Worm (Caenorhabditis elegans) whole organism, L3 larva: ENCODE results near the gene dnj-10.
A peak's percentile ranks its signal among the peaks of the same experiment; 100 is the strongest.

ENCODE experiments used
- R02D3.7 ChIP-seq: fragments of 150-350 bp; optimal IDR thresholded peaks from 2 replicates; lab custom pipeline; 2014; ENCODE audit warnings: missing biosample characterization, missing genetic modification characterization
- ZK546.5 ChIP-seq: sonication (generic microtip); optimal IDR thresholded peaks from 2 replicates; lab custom pipeline; 2017; ENCODE audit warnings: missing biosample characterization, missing genetic modification characterization
- aly-2 ChIP-seq: fragments of 150-350 bp; optimal IDR thresholded peaks from 2 replicates; lab custom pipeline; 2014; ENCODE audit warnings: missing biosample characterization, missing genetic modification characterization
- ama-1 ChIP-seq: fragments of 150-350 bp; optimal IDR thresholded peaks from 2 replicates; lab custom pipeline; 2018
- ceh-16 ChIP-seq: sonication (generic microtip); optimal IDR thresholded peaks from 2 replicates; lab custom pipeline; 2017; ENCODE audit warnings: missing biosample characterization, missing genetic modification characterization
- ceh-28 ChIP-seq: fragments of 150-350 bp; optimal IDR thresholded peaks from 2 replicates; lab custom pipeline; 2014; ENCODE audit warnings: missing biosample characterization, missing genetic modification reagents, missing genetic modification characterization
- ceh-82 ChIP-seq: fragments of 150-350 bp; optimal IDR thresholded peaks from 2 replicates; lab custom pipeline; 2014; ENCODE audit warnings: missing biosample characterization, missing genetic modification characterization
- ceh-9 ChIP-seq: sonication (generic microtip); optimal IDR thresholded peaks from 2 replicates; lab custom pipeline; 2018; ENCODE audit warnings: missing biosample characterization, missing genetic modification characterization
- daf-12 ChIP-seq: fragments of 150-350 bp; optimal IDR thresholded peaks from 2 replicates; lab custom pipeline; 2014; ENCODE audit warnings: missing biosample characterization, missing genetic modification reagents, missing genetic modification characterization
- egl-27 ChIP-seq: sonication (generic microtip); optimal IDR thresholded peaks from 4 replicates; lab custom pipeline; 2017; ENCODE audit warnings: missing biosample characterization, missing genetic modification reagents, missing genetic modification characterization
- egl-5 ChIP-seq: fragments of 150-350 bp; optimal IDR thresholded peaks from 2 replicates; lab custom pipeline; 2017; ENCODE audit warnings: missing biosample characterization, missing genetic modification reagents, missing genetic modification characterization, inconsistent platforms
- elt-1 ChIP-seq: fragments of 150-350 bp; optimal IDR thresholded peaks from 2 replicates; lab custom pipeline; 2014; ENCODE audit warnings: missing biosample characterization, missing genetic modification characterization
- elt-2 ChIP-seq: sonication (generic microtip); optimal IDR thresholded peaks from 2 replicates; lab custom pipeline; 2016; ENCODE audit warnings: missing genetic modification reagents, mild to moderate bottlenecking, missing genetic modification characterization, missing compliant biosample characterization
- elt-3 ChIP-seq, 3 experiments: fragments of 150-350 bp in 1 of 3; sonication (generic microtip) in 2 of 3; optimal IDR thresholded peaks; 2 replicates in 2 of 3; 4 replicates in 1 of 3; lab custom pipeline; 2014 to 2017; ENCODE audit warnings: missing biosample characterization in 3 of 3, missing genetic modification characterization in 3 of 3
- eor-1 ChIP-seq, 2 experiments: fragments of 150-350 bp; optimal IDR thresholded peaks; 2 replicates each; lab custom pipeline; 2014 to 2018; ENCODE audit warnings: missing biosample characterization in 2 of 2, missing genetic modification characterization in 2 of 2
- fkh-10 ChIP-seq: sonication (generic microtip); optimal IDR thresholded peaks from 2 replicates; lab custom pipeline; 2017; ENCODE audit warnings: missing biosample characterization, missing genetic modification reagents, missing genetic modification characterization
- fkh-2 ChIP-seq: fragments of 150-350 bp; optimal IDR thresholded peaks from 2 replicates; lab custom pipeline; 2014; ENCODE audit warnings: missing biosample characterization, missing genetic modification reagents, missing genetic modification characterization
- fos-1 ChIP-seq: fragments of 150-350 bp; optimal IDR thresholded peaks from 2 replicates; lab custom pipeline; 2014; ENCODE audit warnings: missing biosample characterization, missing genetic modification characterization
- hmg-11 ChIP-seq: sonication (generic microtip); optimal IDR thresholded peaks from 2 replicates; lab custom pipeline; 2016; ENCODE audit warnings: missing genetic modification characterization, missing compliant biosample characterization
- jun-1 ChIP-seq: fragments of 150-350 bp; optimal IDR thresholded peaks from 2 replicates; lab custom pipeline; 2014; ENCODE audit warnings: missing biosample characterization, missing genetic modification reagents, missing genetic modification characterization
- lin-15B ChIP-seq: fragments of 150-350 bp; optimal IDR thresholded peaks from 2 replicates; lab custom pipeline; 2014; ENCODE audit warnings: missing biosample characterization, missing genetic modification characterization
- lin-39 ChIP-seq: fragments of 150-350 bp; optimal IDR thresholded peaks from 2 replicates; lab custom pipeline; 2018; ENCODE audit warnings: missing biosample characterization, missing genetic modification reagents, missing genetic modification characterization
- lsy-12 ChIP-seq: sonication (generic microtip); optimal IDR thresholded peaks from 2 replicates; lab custom pipeline; 2016; ENCODE audit warnings: mild to moderate bottlenecking, missing genetic modification characterization, missing compliant biosample characterization
- mdl-1 ChIP-seq: fragments of 150-350 bp; optimal IDR thresholded peaks from 2 replicates; lab custom pipeline; 2014; ENCODE audit warnings: missing biosample characterization, missing genetic modification characterization
- mml-1 ChIP-seq: fragments of 150-350 bp; sonication (generic microtip); optimal IDR thresholded peaks from 3 replicates; lab custom pipeline; 2014; ENCODE audit warnings: missing biosample characterization, missing genetic modification characterization
- nfya-1 ChIP-seq: sonication (generic microtip); optimal IDR thresholded peaks from 2 replicates; lab custom pipeline; 2017; ENCODE audit warnings: missing genetic modification characterization, mild to moderate bottlenecking, missing compliant biosample characterization, antibody characterized with exemption, moderate library complexity; ENCODE audit not compliant: insufficient read depth
- nhr-11 ChIP-seq: fragments of 150-350 bp; optimal IDR thresholded peaks from 2 replicates; lab custom pipeline; 2014; ENCODE audit warnings: missing biosample characterization, missing genetic modification characterization
- nhr-12 ChIP-seq: fragments of 150-350 bp; optimal IDR thresholded peaks from 2 replicates; lab custom pipeline; 2014; ENCODE audit warnings: missing biosample characterization, missing genetic modification characterization
- nhr-23 ChIP-seq: fragments of 150-350 bp; optimal IDR thresholded peaks from 2 replicates; lab custom pipeline; 2014; ENCODE audit warnings: missing biosample characterization, missing genetic modification reagents, missing genetic modification characterization
- nhr-237 ChIP-seq: fragments of 150-350 bp; optimal IDR thresholded peaks from 2 replicates; lab custom pipeline; 2014; ENCODE audit warnings: missing biosample characterization, missing genetic modification characterization
- nhr-25 ChIP-seq: sonication (generic microtip); optimal IDR thresholded peaks from 2 replicates; lab custom pipeline; 2017; ENCODE audit warnings: missing biosample characterization, missing genetic modification characterization
- nhr-28 ChIP-seq: fragments of 150-350 bp; optimal IDR thresholded peaks from 2 replicates; lab custom pipeline; 2014; ENCODE audit warnings: missing biosample characterization, missing genetic modification characterization
- nhr-43 ChIP-seq: sonication (generic microtip); optimal IDR thresholded peaks from 2 replicates; lab custom pipeline; 2016; ENCODE audit warnings: mild to moderate bottlenecking, missing genetic modification characterization, missing compliant biosample characterization; ENCODE audit not compliant: poor library complexity, severe bottlenecking
- nhr-67 ChIP-seq: fragments of 150-350 bp; optimal IDR thresholded peaks from 2 replicates; lab custom pipeline; 2014; ENCODE audit warnings: missing biosample characterization, missing genetic modification characterization
- nhr-76 ChIP-seq: fragments of 150-350 bp; sonication (generic microtip); optimal IDR thresholded peaks from 5 replicates; lab custom pipeline; 2014; ENCODE audit warnings: missing biosample characterization, missing genetic modification characterization
- nhr-77 ChIP-seq: fragments of 150-350 bp; optimal IDR thresholded peaks from 2 replicates; lab custom pipeline; 2014; ENCODE audit warnings: missing biosample characterization, missing genetic modification characterization
- pha-4 ChIP-seq: fragments of 150-350 bp; optimal IDR thresholded peaks from 2 replicates; lab custom pipeline; 2014; ENCODE audit warnings: missing biosample characterization, missing genetic modification reagents, missing genetic modification characterization
- pqm-1 ChIP-seq: fragments of 150-350 bp; optimal IDR thresholded peaks from 2 replicates; lab custom pipeline; 2017; ENCODE audit warnings: missing biosample characterization, missing genetic modification characterization, inconsistent platforms
- sea-2 ChIP-seq: fragments of 150-350 bp; sonication (generic microtip); optimal IDR thresholded peaks from 4 replicates; lab custom pipeline; 2014; ENCODE audit warnings: missing biosample characterization, missing genetic modification reagents, missing genetic modification characterization
- skn-1 ChIP-seq: fragments of 150-350 bp; optimal IDR thresholded peaks from 2 replicates; lab custom pipeline; 2014; ENCODE audit warnings: missing biosample characterization, missing genetic modification characterization
- snpc-4 ChIP-seq: fragments of 150-350 bp; optimal IDR thresholded peaks from 2 replicates; lab custom pipeline; 2014; ENCODE audit warnings: missing biosample characterization, missing genetic modification characterization
- tbx-2 ChIP-seq: sonication (generic microtip); optimal IDR thresholded peaks from 2 replicates; lab custom pipeline; 2016; ENCODE audit warnings: mild to moderate bottlenecking, missing genetic modification characterization, missing compliant biosample characterization
- unc-39 ChIP-seq: sonication (generic microtip); optimal IDR thresholded peaks from 4 replicates; lab custom pipeline; 2017; ENCODE audit warnings: missing biosample characterization, missing genetic modification characterization
- unc-62 ChIP-seq: fragments of 150-350 bp; sonication (generic microtip); optimal IDR thresholded peaks from 4 replicates; lab custom pipeline; 2014; ENCODE audit warnings: missing biosample characterization, missing genetic modification reagents, missing genetic modification characterization
- zag-1 ChIP-seq: fragments of 150-350 bp; optimal IDR thresholded peaks from 2 replicates; lab custom pipeline; 2014; ENCODE audit warnings: missing biosample characterization, missing genetic modification characterization
- ztf-11 ChIP-seq: fragments of 150-350 bp; optimal IDR thresholded peaks from 2 replicates; lab custom pipeline; 2014; ENCODE audit warnings: missing biosample characterization, missing genetic modification characterization
- ztf-4 ChIP-seq: fragments of 150-350 bp; optimal IDR thresholded peaks from 2 replicates; lab custom pipeline; 2014; ENCODE audit warnings: missing biosample characterization, missing genetic modification characterization

The dnj-10 gene

ce11 chrIII:8657676-8658366 is 26.9 kb downstream of the dnj-10 start:
- TF ChIP-seq daf-12 (tag; lab: Kevin White, UChicago) (no peak), nhr-23 (no peak), elt-1 (tag; lab: Kevin White, UChicago) (no peak), nhr-28 (no peak), ZK546.5 (tag; lab: Kevin White, UChicago) (no peak), nhr-77 (tag; lab: Kevin White, UChicago) (no peak), mdl-1 (tag; lab: Kevin White, UChicago) (no peak), egl-5 (tag; lab: Kevin White, UChicago) (no peak), eor-1 (tag; optimal IDR thresholded peaks at IDR 0.05; lab: Kevin White, UChicago) (no peak), sea-2 (GFP tag; lab: Kevin White, UChicago) (no peak), pqm-1 (no peak), unc-39 (tag; lab: Kevin White, UChicago) (no peak), fkh-10 (no peak), zag-1 (tag; lab: Kevin White, UChicago) (no peak)
- TF ChIP-seq, all 47 proteins: peak for 0

DNA sequence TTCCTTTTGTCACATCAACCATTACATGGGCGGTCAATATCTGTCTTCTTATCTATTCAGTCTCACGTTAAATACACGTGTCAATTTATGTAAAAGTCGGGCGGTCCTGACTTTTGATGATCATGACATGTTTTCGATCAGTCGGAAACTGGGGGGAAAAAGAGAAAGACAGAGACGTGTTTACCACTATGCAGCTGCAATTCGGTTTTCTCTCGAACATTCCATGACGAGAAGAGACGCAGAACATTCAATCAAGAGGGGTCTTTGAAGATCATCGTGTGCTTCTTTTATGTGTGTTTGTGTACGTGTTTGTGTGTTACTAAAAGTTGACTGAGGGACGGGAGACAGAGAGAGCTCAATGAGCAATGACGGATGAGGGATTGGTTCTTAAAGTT is 27.4 kb downstream of the dnj-10 start:
- peak; percentile 98 for TF ChIP-seq pha-4
- TF ChIP-seq egl-27 (tag; lab: Kevin White, UChicago) = peak; percentile 58
- TF ChIP-seq egl-5 (tag; lab: Kevin White, UChicago) = peak; percentile 99
- TF ChIP-seq hmg-11 = peak; percentile 37
- no peak for TF ChIP-seq aly-2
- TF ChIP-seq nhr-28 = no peak
- no peak for TF ChIP-seq nhr-77 (tag; lab: Kevin White, UChicago)
- no peak for TF ChIP-seq unc-39 (tag; lab: Kevin White, UChicago)
- TF ChIP-seq lin-39 (tag; lab: Kevin White, UChicago) = peak; percentile 88
- peak; percentile 85 for TF ChIP-seq elt-1 (tag; lab: Kevin White, UChicago)
- TF ChIP-seq nhr-23 = peak; percentile 96
- peak; percentile 85 for TF ChIP-seq nfya-1 (tag; lab: Kevin White, UChicago)
- peak; percentile 25 for TF ChIP-seq fkh-2 (tag; lab: Kevin White, UChicago)
- TF ChIP-seq jun-1 = peak; percentile 89
- no peak for TF ChIP-seq nhr-237
- peak in 1 of 3 experiments; percentile 90 for TF ChIP-seq elt-3 (tag; optimal IDR thresholded peaks at IDR 0.05; lab: Kevin White, UChicago)
- peak; percentile 78 for TF ChIP-seq nhr-11 (tag; lab: Kevin White, UChicago)
- TF ChIP-seq nhr-76 = peak; percentile 46
- no peak for TF ChIP-seq ZK546.5 (tag; lab: Kevin White, UChicago)
- TF ChIP-seq R02D3.7 (tag; lab: Kevin White, UChicago) = peak; percentile 33
- no peak for TF ChIP-seq ceh-82
- TF ChIP-seq ama-1 (lab: Kevin White, UChicago) = peak; percentile 90
- TF ChIP-seq nhr-67 (tag; lab: Kevin White, UChicago) = no peak
- TF ChIP-seq eor-1 (tag; optimal IDR thresholded peaks at IDR 0.05; lab: Kevin White, UChicago) = peak in 1 of 2 experiments; percentile 32
- peak; percentile 89 for TF ChIP-seq lsy-12
- TF ChIP-seq ztf-4 (tag; lab: Kevin White, UChicago) = peak; percentile 66
- TF ChIP-seq elt-2 (tag; lab: Kevin White, UChicago) = peak; percentile 98
- TF ChIP-seq lin-15B (tag; lab: Kevin White, UChicago) = peak; percentile 52
- no peak for TF ChIP-seq nhr-12 (tag; lab: Kevin White, UChicago)
- TF ChIP-seq daf-12 (tag; lab: Kevin White, UChicago) = no peak
- TF ChIP-seq mdl-1 (tag; lab: Kevin White, UChicago) = peak; percentile 78
- TF ChIP-seq ceh-16 = no peak
- TF ChIP-seq zag-1 (tag; lab: Kevin White, UChicago) = no peak
- peak; percentile 84 for TF ChIP-seq unc-62 (GFP tag; lab: Kevin White, UChicago)
- TF ChIP-seq mml-1 = peak; percentile 79
- TF ChIP-seq snpc-4 (tag; lab: Kevin White, UChicago) = peak; percentile 74
- peak; percentile 88 for TF ChIP-seq tbx-2 (tag; lab: Kevin White, UChicago)
- TF ChIP-seq ceh-28 = peak; percentile 79
- TF ChIP-seq skn-1 (tag; lab: Kevin White, UChicago) = peak; percentile 80
- no peak for TF ChIP-seq fos-1 (tag; lab: Kevin White, UChicago)
- peak; percentile 92 for TF ChIP-seq nhr-25 (tag; lab: Kevin White, UChicago)
- TF ChIP-seq pqm-1 = peak; percentile 82
- no peak for TF ChIP-seq ztf-11 (tag; lab: Kevin White, UChicago)
- TF ChIP-seq sea-2 (GFP tag; lab: Kevin White, UChicago) = no peak
- TF ChIP-seq fkh-10 = no peak
- no peak for TF ChIP-seq ceh-9 (tag; lab: Kevin White, UChicago)
- TF ChIP-seq nhr-43 (tag; lab: Kevin White, UChicago) = peak; percentile 93
- TF ChIP-seq, all 47 proteins: peak for 30
